Worm (Caenorhabditis elegans): Measurements from ENCODE around the gene acp-4.

DNA sequence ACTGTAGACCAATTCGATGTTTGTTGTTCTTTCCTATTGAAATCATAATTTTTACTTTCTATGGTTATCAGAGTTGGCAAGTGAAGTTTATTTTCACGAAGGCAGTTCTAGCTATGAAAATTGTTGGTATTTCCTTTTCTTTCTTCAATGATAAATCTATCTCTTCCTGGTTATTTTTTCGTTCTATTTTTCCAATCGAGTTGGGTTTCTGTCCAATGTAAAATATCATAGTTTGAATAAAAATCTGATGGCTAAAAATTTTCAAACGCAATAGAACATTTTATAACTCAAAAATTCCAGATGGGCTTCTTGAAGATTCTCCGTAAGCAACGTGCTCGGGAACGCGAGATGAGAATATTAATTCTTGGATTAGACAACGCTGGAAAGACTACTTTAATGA, 9.1 kb upstream of the acp-4 start, which contains the start of gene evl-20:
- TF ChIP-seq hmbx-1 (tag; optimal IDR thresholded peaks at IDR 0.05) (no peak), flt-1 (GFP tag; IDR thresholded peaks at IDR 0.05) (no peak), ama-1 (optimal IDR thresholded peaks at IDR 0.05) (no peak), scrt-1 (GFP tag; IDR thresholded peaks at IDR 0.05) (no peak), B0310.2 (tag; optimal IDR thresholded peaks at IDR 0.05) (no peak), F13C5.2 (tag; optimal IDR thresholded peaks at IDR 0.05) (no peak), pes-1 (GFP tag; IDR thresholded peaks at IDR 0.05) (no peak), ets-7 (tag; optimal IDR thresholded peaks at IDR 0.05) (no peak), ceh-36 (tag; optimal IDR thresholded peaks at IDR 0.05) (no peak)

Data from whole organism, early embryonic.